Worm (Caenorhabditis elegans) whole organism, L1 larva: Measurements from ENCODE around the gene fbxb-99.

Experiments
- ama-1 ChIP-seq: fragments of 150-350 bp; optimal IDR thresholded peaks from 2 replicates; lab custom pipeline; 2014
- blmp-1 ChIP-seq: fragments of 150-350 bp; optimal IDR thresholded peaks from 2 replicates; lab custom pipeline; 2014; ENCODE audit warnings: missing biosample characterization, missing genetic modification characterization
- nhr-11 ChIP-seq: fragments of 150-350 bp; optimal IDR thresholded peaks from 2 replicates; lab custom pipeline; 2014; ENCODE audit warnings: missing biosample characterization, missing genetic modification characterization
- rnt-1 ChIP-seq: sonication (generic microtip); optimal IDR thresholded peaks from 2 replicates; lab custom pipeline; 2016; ENCODE audit warnings: mild to moderate bottlenecking, missing genetic modification characterization, moderate library complexity, missing compliant biosample characterization
- zag-1 ChIP-seq: fragments of 150-350 bp; optimal IDR thresholded peaks from 2 replicates; lab custom pipeline; 2014; ENCODE audit warnings: missing biosample characterization, missing genetic modification characterization
- ztf-11 ChIP-seq, 2 experiments: sonication (generic microtip); optimal IDR thresholded peaks; 2 replicates each; lab custom pipeline; 2016 to 2017; ENCODE audit warnings: missing genetic modification characterization in 2 of 2, missing biosample characterization in 1 of 2, missing compliant biosample characterization in 1 of 2

DNA sequence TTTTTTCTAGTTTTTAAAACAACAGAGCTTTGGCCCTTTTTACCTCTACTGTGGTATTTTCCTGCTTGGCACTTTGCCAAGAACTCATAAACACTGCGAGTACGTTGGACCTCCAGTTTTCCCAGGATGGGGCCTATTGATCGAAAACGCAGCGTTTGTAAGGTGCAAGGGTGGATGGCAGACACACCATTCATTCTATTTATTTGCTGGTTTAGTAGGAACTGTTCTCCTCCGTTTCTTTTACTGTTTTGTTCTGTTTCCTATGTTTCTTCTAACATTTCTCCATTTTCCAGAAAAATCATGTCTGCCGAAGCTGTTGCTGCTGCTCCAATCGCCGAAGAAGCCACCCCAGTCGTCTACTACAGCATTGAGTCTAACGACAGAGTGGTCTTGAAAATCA lies 30.6 kb upstream of the fbxb-99 start, which contains the start of gene skr-15:
- TF ChIP-seq ztf-11 (tag; optimal IDR thresholded peaks at IDR 0.05; lab: Kevin White, UChicago) (no peak), ama-1 (lab: Kevin White, UChicago) (no peak), zag-1 (tag; lab: Kevin White, UChicago) (no peak), rnt-1 (no peak), nhr-11 (tag; lab: Kevin White, UChicago) (no peak), blmp-1 (tag; lab: Kevin White, UChicago) (no peak)
